Fruit fly (Drosophila melanogaster) whole organism, adult: ENCODE results near the gene Takl2.

Experiments
- CG11617 ChIP-seq: fragments of 200-800 bp; sonication (Bioruptor generic); optimal IDR thresholded peaks from 2 replicates; lab custom pipeline; 2017; ENCODE audit warnings: mild to moderate bottlenecking, missing biosample characterization, missing genetic modification reagents, missing genetic modification characterization
- CG12768 ChIP-seq: fragments of 200-800 bp; sonication (Bioruptor generic); optimal IDR thresholded peaks from 2 replicates; lab custom pipeline; 2017; ENCODE audit warnings: missing biosample characterization, missing genetic modification characterization, mild to moderate bottlenecking, moderate library complexity, missing genetic modification reagents
- CG14711 ChIP-seq: fragments of 200-800 bp; sonication (Bioruptor generic); optimal IDR thresholded peaks from 2 replicates; lab custom pipeline; 2018; ENCODE audit warnings: missing biosample characterization, mild to moderate bottlenecking, missing genetic modification characterization, moderate library complexity
- CG1620 ChIP-seq: fragments of 200-800 bp; sonication (Bioruptor generic); optimal IDR thresholded peaks from 2 replicates; lab custom pipeline; 2016; ENCODE audit warnings: missing biosample characterization, missing genetic modification characterization
- CG33017 ChIP-seq: fragments of 200-800 bp; sonication (Bioruptor generic); optimal IDR thresholded peaks from 2 replicates; lab custom pipeline; 2018; ENCODE audit warnings: missing biosample characterization, mild to moderate bottlenecking, missing genetic modification characterization, moderate library complexity
- CG5204 ChIP-seq: fragments of 200-800 bp; sonication (Bioruptor generic); optimal IDR thresholded peaks from 2 replicates; lab custom pipeline; 2016; ENCODE audit warnings: missing biosample characterization, missing genetic modification characterization
- CG7045 ChIP-seq: fragments of 200-800 bp; sonication (Bioruptor generic); optimal IDR thresholded peaks from 2 replicates; lab custom pipeline; 2017; ENCODE audit warnings: missing biosample characterization, mild to moderate bottlenecking, missing genetic modification characterization
- CG7101 ChIP-seq: fragments of 200-800 bp; sonication (Bioruptor generic); optimal IDR thresholded peaks from 2 replicates; lab custom pipeline; 2018; ENCODE audit warnings: missing biosample characterization, mild to moderate bottlenecking, missing genetic modification characterization, moderate library complexity
- Clk ChIP-seq: fragments of 200-800 bp; sonication (Bioruptor generic); optimal IDR thresholded peaks from 2 replicates; lab custom pipeline; 2017; ENCODE audit warnings: missing biosample characterization, missing genetic modification characterization
- Crg-1 ChIP-seq: fragments of 200-800 bp; sonication (Bioruptor generic); optimal IDR thresholded peaks from 2 replicates; lab custom pipeline; 2016; ENCODE audit warnings: missing biosample characterization, missing genetic modification characterization
- Hr96 ChIP-seq: fragments of 200-800 bp; sonication (Bioruptor generic); optimal IDR thresholded peaks from 2 replicates; lab custom pipeline; 2016; ENCODE audit warnings: missing biosample characterization, missing genetic modification characterization
- Mnt ChIP-seq: fragments of 200-800 bp; sonication (Bioruptor generic); optimal IDR thresholded peaks from 2 replicates; lab custom pipeline; 2016; ENCODE audit warnings: missing biosample characterization, mild to moderate bottlenecking, missing genetic modification characterization
- bab1 ChIP-seq: fragments of 200-800 bp; sonication (Bioruptor generic); optimal IDR thresholded peaks from 3 replicates; lab custom pipeline; 2019; ENCODE audit warnings: missing biosample characterization, mild to moderate bottlenecking, missing genetic modification characterization, moderate library complexity
- cic ChIP-seq: fragments of 200-800 bp; sonication (Bioruptor generic); optimal IDR thresholded peaks from 2 replicates; lab custom pipeline; 2017; ENCODE audit warnings: missing biosample characterization, mild to moderate bottlenecking, missing genetic modification characterization, moderate library complexity
- cnc ChIP-seq, 2 experiments: fragments of >200 bp; optimal IDR thresholded peaks; 2 replicates each; lab custom pipeline; 2017
- kay ChIP-seq: fragments of 200-800 bp; sonication (Bioruptor generic); peaks from one replicate; lab custom pipeline; 2016; ENCODE audit warnings: missing biosample characterization, missing genetic modification characterization, borderline replicate concordance
- ovo ChIP-seq: fragments of 200-800 bp; sonication (Bioruptor generic); optimal IDR thresholded peaks from 2 replicates; lab custom pipeline; 2016; ENCODE audit warnings: missing biosample characterization, missing genetic modification characterization
- pad ChIP-seq: fragments of 200-800 bp; sonication (Bioruptor generic); optimal IDR thresholded peaks from 3 replicates; lab custom pipeline; 2017; ENCODE audit warnings: missing biosample characterization, missing genetic modification characterization, mild to moderate bottlenecking, moderate library complexity, missing genetic modification reagents
- tj ChIP-seq: fragments of 200-800 bp; sonication (Bioruptor generic); optimal IDR thresholded peaks from 3 replicates; lab custom pipeline; 2017; ENCODE audit warnings: missing biosample characterization, mild to moderate bottlenecking, missing genetic modification characterization, moderate library complexity
- toe ChIP-seq: fragments of 200-800 bp; sonication (Bioruptor generic); optimal IDR thresholded peaks from 2 replicates; lab custom pipeline; 2016; ENCODE audit warnings: missing biosample characterization, missing genetic modification characterization

Takl2 gene

dm6 chr3R:22701793-22702192, 31.9 kb downstream of the Takl2 start, which contains the start of the genes CG6972 and CCAP:
Gene CG6972, plus strand, starts transcription at chr3R:22702007.
Gene CCAP, minus strand, starts transcription at chr3R:22702084.
- TF ChIP-seq CG33017 (tag; lab: Kevin White, UChicago) = no peak
- no peak for TF ChIP-seq Crg-1
- no peak for TF ChIP-seq bab1 (GFP tag; lab: Kevin White, UChicago)
- TF ChIP-seq cic (GFP tag; lab: Kevin White, UChicago) = no peak
- TF ChIP-seq CG5204 (GFP tag; lab: Kevin White, UChicago) = no peak
- TF ChIP-seq Clk (GFP tag; lab: Kevin White, UChicago) = no peak
- no peak for TF ChIP-seq CG12768 (GFP tag; lab: Kevin White, UChicago)
- TF ChIP-seq ovo (GFP tag; lab: Kevin White, UChicago) = no peak
- TF ChIP-seq CG11617 (GFP tag; lab: Kevin White, UChicago) = no peak
- TF ChIP-seq CG7101 (tag; lab: Kevin White, UChicago) = no peak
- TF ChIP-seq cnc (optimal IDR thresholded peaks at IDR 0.05; lab: Kevin White, UChicago) = no peak
- TF ChIP-seq Hr96 = no peak
- no peak for TF ChIP-seq kay (GFP tag; lab: Kevin White, UChicago)
- TF ChIP-seq toe (GFP tag; lab: Kevin White, UChicago) = no peak
- no peak for TF ChIP-seq Mnt (GFP tag; lab: Kevin White, UChicago)
- no peak for TF ChIP-seq CG1620
- no peak for TF ChIP-seq CG7045 (GFP tag; lab: Kevin White, UChicago)
- no peak for TF ChIP-seq pad (GFP tag; lab: Kevin White, UChicago)
- TF ChIP-seq tj (GFP tag; lab: Kevin White, UChicago) = no peak
- no peak for TF ChIP-seq CG14711 (tag; lab: Kevin White, UChicago)

- TF ChIP-seq bab1 (GFP tag; lab: Kevin White, UChicago) (peak; percentile 11), CG1620 (no peak)
Observed at dm6 chr3R:22698208-22698607, 35.4 kb downstream of the Takl2 start, which contains the start of gene Cyp6d4. Gene Cyp6d4, plus strand, starts transcription at chr3R:22698319.

- TF ChIP-seq Mnt (GFP tag; lab: Kevin White, UChicago) = no peak
- TF ChIP-seq CG7045 (GFP tag; lab: Kevin White, UChicago) = no peak
Observed at dm6 chr3R:22694659-22695058, 39.0 kb downstream of the Takl2 start, which contains the start of gene cd. Gene cd, plus strand, starts transcription at chr3R:22694959.

dm6 chr3R:22690311-22690710, 43.3 kb downstream of the Takl2 start, which contains the start of the genes wfs1 and Nup133:
Gene wfs1, minus strand, starts transcription at chr3R:22690380.
Gene Nup133, plus strand, starts transcription at chr3R:22690607.
- TF ChIP-seq ovo (GFP tag; lab: Kevin White, UChicago) (peak; percentile 12), pad (GFP tag; lab: Kevin White, UChicago) (peak; percentile 51), CG7045 (GFP tag; lab: Kevin White, UChicago) (peak; percentile 66), Clk (GFP tag; lab: Kevin White, UChicago) (no peak), kay (GFP tag; lab: Kevin White, UChicago) (no peak), cnc (optimal IDR thresholded peaks at IDR 0.05; lab: Kevin White, UChicago) (no peak), CG14711 (tag; lab: Kevin White, UChicago) (peak; percentile 82), tj (GFP tag; lab: Kevin White, UChicago) (peak; percentile 39), CG11617 (GFP tag; lab: Kevin White, UChicago) (peak; percentile 77), Hr96 (no peak), toe (GFP tag; lab: Kevin White, UChicago) (peak; percentile 28), CG7101 (tag; lab: Kevin White, UChicago) (peak; percentile 90), bab1 (GFP tag; lab: Kevin White, UChicago) (peak; percentile 80), CG5204 (GFP tag; lab: Kevin White, UChicago) (no peak), CG33017 (tag; lab: Kevin White, UChicago) (peak; percentile 66), CG1620 (peak; percentile 8), CG12768 (GFP tag; lab: Kevin White, UChicago) (peak; percentile 51), Crg-1 (peak; percentile 26), cic (GFP tag; lab: Kevin White, UChicago) (no peak), Mnt (GFP tag; lab: Kevin White, UChicago) (peak; percentile 17)

- TF ChIP-seq Mnt (GFP tag; lab: Kevin White, UChicago) (peak; percentile 86), CG14711 (tag; lab: Kevin White, UChicago) (peak; percentile 49), tj (GFP tag; lab: Kevin White, UChicago) (peak; percentile 46), CG33017 (tag; lab: Kevin White, UChicago) (peak; percentile 64), cic (GFP tag; lab: Kevin White, UChicago) (peak; percentile 50), CG5204 (GFP tag; lab: Kevin White, UChicago) (peak; percentile 52), bab1 (GFP tag; lab: Kevin White, UChicago) (peak; percentile 80), Hr96 (peak; percentile 55), CG1620 (peak; percentile 38), cnc (optimal IDR thresholded peaks at IDR 0.05; lab: Kevin White, UChicago) (no peak), ovo (GFP tag; lab: Kevin White, UChicago) (peak; percentile 28), Crg-1 (no peak), pad (GFP tag; lab: Kevin White, UChicago) (peak; percentile 30), CG7045 (GFP tag; lab: Kevin White, UChicago) (peak; percentile 38), Clk (GFP tag; lab: Kevin White, UChicago) (no peak), CG7101 (tag; lab: Kevin White, UChicago) (peak; percentile 73), toe (GFP tag; lab: Kevin White, UChicago) (peak; percentile 59), CG12768 (GFP tag; lab: Kevin White, UChicago) (peak; percentile 76), CG11617 (GFP tag; lab: Kevin White, UChicago) (peak; percentile 45), kay (GFP tag; lab: Kevin White, UChicago) (no peak)
Observed at dm6 chr3R:22686336-22686874, 47.2 kb downstream of the Takl2 start, which contains the start of the genes Gclm and CG17625. Gene Gclm, minus strand, starts transcription at chr3R:22686510. Gene CG17625, plus strand, starts transcription at chr3R:22686849.
